Worm (Caenorhabditis elegans): ENCODE results near the gene ZC449.7.

ce11 chrX:4992523-4992922, 21.4 kb upstream of the ZC449.7 start:
- no peak for TF ChIP-seq nhr-237 (tag; optimal IDR thresholded peaks at IDR 0.05)
- no peak for TF ChIP-seq pha-4 (tag; optimal IDR thresholded peaks at IDR 0.05)
- no peak for TF ChIP-seq ama-1 (optimal IDR thresholded peaks at IDR 0.05)
